Worm (Caenorhabditis elegans): ENCODE measurements around the gene ceh-51.

ce11 chrV:18848578-18848977 is 25.4 kb upstream of the ceh-51 start:
- TF ChIP-seq pes-1 (GFP tag; IDR thresholded peaks at IDR 0.05) (no peak), ama-1 (optimal IDR thresholded peaks at IDR 0.05) (no peak), F13C5.2 (tag; optimal IDR thresholded peaks at IDR 0.05) (no peak), B0310.2 (tag; optimal IDR thresholded peaks at IDR 0.05) (no peak), aly-1 (tag; optimal IDR thresholded peaks at IDR 0.05) (no peak), scrt-1 (GFP tag; IDR thresholded peaks at IDR 0.05) (no peak), hnd-1 (tag; optimal IDR thresholded peaks at IDR 0.05) (no peak), ceh-36 (tag; optimal IDR thresholded peaks at IDR 0.05) (no peak), hmg-4 (GFP tag; optimal IDR thresholded peaks at IDR 0.05) (no peak), tbx-11 (GFP tag; IDR thresholded peaks at IDR 0.05) (no peak), flt-1 (GFP tag; IDR thresholded peaks at IDR 0.05) (no peak), hmbx-1 (tag; optimal IDR thresholded peaks at IDR 0.05) (no peak), sea-1 (GFP tag; conservative IDR thresholded peaks at IDR 0.05) (no peak), ets-7 (tag; optimal IDR thresholded peaks at IDR 0.05) (no peak)

Data from whole organism, early embryonic.